Fruit fly (Drosophila melanogaster): ENCODE results near the gene CG17026.

The CG17026 gene

dm6 chr3L:15988039-15988546 is 12.9 kb downstream of the CG17026 start, which contains the start of gene Hip14 (continued):
- TF ChIP-seq CG12391 (tag; optimal IDR thresholded peaks at IDR 0.05) (peak; percentile 52), chinmo (GFP tag; IDR thresholded peaks at IDR 0.05; ENCODE audit: partially characterized antibody) (no peak), CG34422 (GFP tag; IDR thresholded peaks at IDR 0.05) (peak; percentile 78; the same call in 2 of the 3 replicates), da (GFP tag; optimal IDR thresholded peaks at IDR 0.05) (no peak), Oli (tag; optimal IDR thresholded peaks at IDR 0.05) (no peak), CG18262 (tag; optimal IDR thresholded peaks at IDR 0.05) (peak; percentile 32), Doc3 (GFP tag; IDR thresholded peaks at IDR 0.05; ENCODE audit: partially characterized antibody) (peak; percentile 41; the same call in 1 of the 3 replicates), CG12299 (tag; optimal IDR thresholded peaks at IDR 0.05) (no peak), ase (GFP tag; IDR thresholded peaks at IDR 0.05) (no peak), kay (GFP tag; optimal IDR thresholded peaks at IDR 0.05) (no peak), Dref (GFP tag; IDR thresholded peaks at IDR 0.05) (no peak), Dek (tag; optimal IDR thresholded peaks at IDR 0.05) (no peak), CG12219 (GFP tag; optimal IDR thresholded peaks at IDR 0.05) (no peak), CG9797 (GFP tag; optimal IDR thresholded peaks at IDR 0.05) (peak; percentile 54), onecut (GFP tag; IDR thresholded peaks at IDR 0.05) (no peak), Ssrp (tag; optimal IDR thresholded peaks at IDR 0.05) (peak; percentile 21), maf-S (GFP tag; optimal IDR thresholded peaks at IDR 0.05) (no peak), E2f1 (GFP tag; IDR thresholded peaks at IDR 0.05) (no peak), GATAe (GFP tag; conservative IDR thresholded peaks at IDR 0.05) (no peak; the same call in 1 of the 2 replicates), NFAT (GFP tag; IDR thresholded peaks at IDR 0.05) (no peak), CG2202 (tag; optimal IDR thresholded peaks at IDR 0.05) (no peak), gem (tag; optimal IDR thresholded peaks at IDR 0.05) (no peak), knrl (GFP tag; IDR thresholded peaks at IDR 0.05; ENCODE audit: partially characterized antibody) (no peak), lilli (GFP tag; optimal IDR thresholded peaks at IDR 0.05) (peak; percentile 8), CG7928 (GFP tag; optimal IDR thresholded peaks at IDR 0.05) (no peak), sens (GFP tag) (peak; percentile 86), nmo (GFP tag; optimal IDR thresholded peaks at IDR 0.05) (no peak), Max (GFP tag; optimal IDR thresholded peaks at IDR 0.05) (no peak), CG17328 (GFP tag; IDR thresholded peaks at IDR 0.05) (0 out of 2 replicates have a peak, but pooled peaks have one; percentile 8), CG12942 (GFP tag; optimal IDR thresholded peaks at IDR 0.05) (no peak), CG12659 (GFP tag; optimal IDR thresholded peaks at IDR 0.05) (peak; percentile 70), CG7839 (tag; optimal IDR thresholded peaks at IDR 0.05) (no peak), CG16813 (GFP tag; IDR thresholded peaks at IDR 0.05; ENCODE audit: partially characterized antibody) (no peak), CG6689 (GFP tag; IDR thresholded peaks at IDR 0.05) (no peak), zen (tag; optimal IDR thresholded peaks at IDR 0.05) (no peak), gt (GFP tag; IDR thresholded peaks at IDR 0.05) (no peak), dan (GFP tag; IDR thresholded peaks at IDR 0.05) (no peak), CG33213 (GFP tag; optimal IDR thresholded peaks at IDR 0.05) (no peak), CG14050 (GFP tag; IDR thresholded peaks at IDR 0.05) (no peak), grau (tag; optimal IDR thresholded peaks at IDR 0.05) (no peak), CG11504 (tag; optimal IDR thresholded peaks at IDR 0.05) (no peak), lab (GFP tag; optimal IDR thresholded peaks at IDR 0.05) (no peak), nerfin-2 (GFP tag; IDR thresholded peaks at IDR 0.05; ENCODE audit: partially characterized antibody) (no peak), bbx (GFP tag; IDR thresholded peaks at IDR 0.05; ENCODE audit: partially characterized antibody) (peak; percentile 64), otp (GFP tag; IDR thresholded peaks at IDR 0.05) (no peak), Hmr (GFP tag; optimal IDR thresholded peaks at IDR 0.05) (no peak), Poxn (GFP tag; IDR thresholded peaks at IDR 0.05) (no peak), so (GFP tag; IDR thresholded peaks at IDR 0.05) (no peak), Sin3A (optimal IDR thresholded peaks at IDR 0.05) (peak; percentile 50), CG14965 (GFP tag; optimal IDR thresholded peaks at IDR 0.05; ENCODE audit: borderline replicate concordance) (no peak), CG2889 (GFP tag; IDR thresholded peaks at IDR 0.05) (no peak)

All from whole organism, embryonic.